Worm (Caenorhabditis elegans): ENCODE measurements around the gene srlf-7.

srlf-7 gene

DNA sequence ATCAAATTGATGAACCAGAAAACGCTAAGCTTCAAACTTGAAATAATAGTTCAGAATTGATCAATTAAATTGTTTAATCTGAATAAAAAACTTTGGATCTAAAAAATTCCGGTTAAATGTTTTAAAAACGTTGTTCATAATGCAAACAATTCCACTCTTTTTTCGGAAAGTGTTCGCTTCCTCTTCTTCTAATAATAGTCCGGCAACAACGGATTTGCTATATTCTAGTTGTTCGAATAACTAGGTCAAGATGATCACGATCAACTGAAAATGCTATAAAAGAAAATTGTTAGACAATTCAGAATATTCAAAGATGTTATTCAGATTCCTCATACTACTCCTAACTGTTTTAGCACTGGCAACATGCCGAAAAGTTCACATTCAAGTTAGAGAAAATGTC is 41.8 kb downstream of the srlf-7 start, which contains the start of gene D2024.4:
TSS of gene D2024.4 (plus strand) at position 301 of the 400 bp plus-strand sequence.
- TF ChIP-seq flt-1 (GFP tag; IDR thresholded peaks at IDR 0.05) (no peak), med-1 (GFP tag; optimal IDR thresholded peaks at IDR 0.05; ENCODE audit: insufficient read depth) (no peak), T22C8.4 (GFP tag; IDR thresholded peaks at IDR 0.05) (no peak), tab-1 (GFP tag; IDR thresholded peaks at IDR 0.05) (no peak), ztf-23 (GFP tag; IDR thresholded peaks at IDR 0.05) (no peak), cog-1 (tag; optimal IDR thresholded peaks at IDR 0.05) (no peak), ref-1 (GFP tag; conservative IDR thresholded peaks at IDR 0.05) (no peak), klf-2 (GFP tag; conservative IDR thresholded peaks at IDR 0.05) (no peak), ztf-29 (GFP tag; IDR thresholded peaks at IDR 0.05) (no peak)

- TF ChIP-seq klf-2 (GFP tag; conservative IDR thresholded peaks at IDR 0.05) (no peak), ref-1 (GFP tag; conservative IDR thresholded peaks at IDR 0.05) (no peak), cog-1 (tag; optimal IDR thresholded peaks at IDR 0.05) (no peak), ztf-23 (GFP tag; IDR thresholded peaks at IDR 0.05) (no peak)
Measured at ce11 chrIV:7233566-7234014, 44.5 kb downstream of the srlf-7 start.

ce11 chrIV:7234623-7235022 is 45.5 kb downstream of the srlf-7 start:
- TF ChIP-seq ref-1 (GFP tag; conservative IDR thresholded peaks at IDR 0.05) (no peak), ztf-29 (GFP tag; IDR thresholded peaks at IDR 0.05) (no peak)

ce11 chrIV:7235382-7235917 is 46.4 kb downstream of the srlf-7 start:
- TF ChIP-seq ref-1 (GFP tag; conservative IDR thresholded peaks at IDR 0.05) (no peak), ztf-29 (GFP tag; IDR thresholded peaks at IDR 0.05) (no peak), T22C8.4 (GFP tag; IDR thresholded peaks at IDR 0.05) (no peak), tab-1 (GFP tag; IDR thresholded peaks at IDR 0.05) (0 out of 2 replicates have a peak, but pooled peaks have one; percentile 52), flt-1 (GFP tag; IDR thresholded peaks at IDR 0.05) (peak; percentile 68), med-1 (GFP tag; optimal IDR thresholded peaks at IDR 0.05; ENCODE audit: insufficient read depth) (no peak), ztf-23 (GFP tag; IDR thresholded peaks at IDR 0.05) (peak; percentile 55; the same call in 1 of the 2 replicates), cog-1 (tag; optimal IDR thresholded peaks at IDR 0.05) (peak; percentile 58)

DNA sequence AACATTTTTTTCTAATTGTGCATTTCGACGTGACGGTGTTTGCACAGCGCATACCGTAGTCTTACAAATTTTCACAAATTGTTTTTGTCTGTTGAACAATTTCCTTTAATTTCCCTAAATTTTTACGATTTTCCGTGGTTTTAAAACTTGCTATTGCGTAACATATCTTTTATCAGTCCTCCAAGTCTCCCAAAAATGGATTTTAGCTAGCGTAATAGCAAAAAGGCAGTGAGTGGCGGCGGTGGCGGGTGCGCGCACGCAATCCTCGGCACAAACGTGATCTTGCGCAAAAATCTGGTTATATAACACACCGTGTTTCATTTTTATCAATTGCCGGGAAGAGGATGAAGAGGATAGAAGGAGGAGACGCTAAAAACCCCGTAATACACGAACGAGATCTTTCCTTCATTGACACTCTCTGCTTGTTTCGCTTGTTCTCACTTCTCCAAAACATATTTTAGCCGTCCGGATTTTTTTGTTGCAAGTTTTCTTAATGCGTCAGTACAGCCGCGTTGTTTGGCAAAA is 47.2 kb downstream of the srlf-7 start:
- TF ChIP-seq T22C8.4 (GFP tag; IDR thresholded peaks at IDR 0.05) (no peak), ztf-23 (GFP tag; IDR thresholded peaks at IDR 0.05) (no peak), ztf-29 (GFP tag; IDR thresholded peaks at IDR 0.05) (no peak), tab-1 (GFP tag; IDR thresholded peaks at IDR 0.05) (no peak), ref-1 (GFP tag; conservative IDR thresholded peaks at IDR 0.05) (no peak)

ce11 chrIV:7237668-7238214 is 48.7 kb downstream of the srlf-7 start, which contains the start of gene elo-3:
Gene elo-3, plus strand, starts transcription at chrIV:7237718.
- TF ChIP-seq flt-1 (GFP tag; IDR thresholded peaks at IDR 0.05) (no peak), cog-1 (tag; optimal IDR thresholded peaks at IDR 0.05) (no peak), tab-1 (GFP tag; IDR thresholded peaks at IDR 0.05) (no peak), ztf-23 (GFP tag; IDR thresholded peaks at IDR 0.05) (no peak), ztf-29 (GFP tag; IDR thresholded peaks at IDR 0.05) (no peak), med-1 (GFP tag; optimal IDR thresholded peaks at IDR 0.05; ENCODE audit: insufficient read depth) (no peak), ref-1 (GFP tag; conservative IDR thresholded peaks at IDR 0.05) (no peak), klf-2 (GFP tag; conservative IDR thresholded peaks at IDR 0.05) (no peak), T22C8.4 (GFP tag; IDR thresholded peaks at IDR 0.05) (no peak)

All from whole organism, midembryonic.